Fruit fly (Drosophila melanogaster) whole organism, prepupa: ENCODE data around the gene Ir10a.

ENCODE experiments used
- Blimp-1 ChIP-seq: fragments of 200-800 bp; sonication (Bioruptor generic); optimal IDR thresholded peaks from 3 replicates; lab custom pipeline; 2017; ENCODE audit warnings: missing biosample characterization, missing genetic modification characterization, mild to moderate bottlenecking, moderate library complexity, missing genetic modification reagents
- CG10631 ChIP-seq: fragments of 200-800 bp; sonication (Bioruptor generic); optimal IDR thresholded peaks from 2 replicates; lab custom pipeline; 2016; ENCODE audit warnings: missing biosample characterization, missing genetic modification characterization
- CG10669 ChIP-seq: fragments of 200-800 bp; sonication (Bioruptor generic); optimal IDR thresholded peaks from 3 replicates; lab custom pipeline; 2018; ENCODE audit warnings: missing biosample characterization, mild to moderate bottlenecking, missing genetic modification characterization, moderate library complexity
- CG11294 ChIP-seq: fragments of 200-800 bp; sonication (Bioruptor generic); IDR thresholded peaks from 2 replicates; pipeline ENCODE4 v1.3.6; 2022; ENCODE audit warnings: missing biosample characterization, missing genetic modification characterization
- CG11762 ChIP-seq: fragments of 200-800 bp; sonication (Bioruptor generic); optimal IDR thresholded peaks from 3 replicates; lab custom pipeline; 2016; ENCODE audit warnings: missing biosample characterization, missing genetic modification characterization; ENCODE audit not compliant: insufficient read depth
- CG11902 ChIP-seq: fragments of 200-800 bp; sonication (Bioruptor generic); optimal IDR thresholded peaks from 3 replicates; lab custom pipeline; 2016; ENCODE audit warnings: missing biosample characterization, missing genetic modification characterization
- CG15336 ChIP-seq: fragments of 200-800 bp; sonication (Bioruptor generic); IDR thresholded peaks from 2 replicates; pipeline ENCODE4 v1.3.6; 2022; ENCODE audit warnings: missing biosample characterization, missing genetic modification characterization
- CG1621 ChIP-seq: fragments of 200-800 bp; sonication (Bioruptor generic); optimal IDR thresholded peaks from 3 replicates; lab custom pipeline; 2018; ENCODE audit warnings: missing biosample characterization, mild to moderate bottlenecking, missing genetic modification characterization
- CG16779 ChIP-seq: fragments of 200-800 bp; sonication (Bioruptor generic); optimal IDR thresholded peaks from 3 replicates; lab custom pipeline; 2017; ENCODE audit warnings: missing biosample characterization, mild to moderate bottlenecking, missing genetic modification characterization
- CG3032 ChIP-seq: fragments of 200-800 bp; optimal IDR thresholded peaks from 2 replicates; lab custom pipeline; 2019; ENCODE audit warnings: missing biosample characterization, mild to moderate bottlenecking, missing genetic modification characterization, moderate library complexity
- CG31627 ChIP-seq: fragments of 200-800 bp; sonication (Bioruptor generic); optimal IDR thresholded peaks from 3 replicates; lab custom pipeline; 2016; ENCODE audit warnings: missing biosample characterization, missing genetic modification characterization
- CG32006 ChIP-seq: fragments of 200-800 bp; sonication (Bioruptor generic); optimal IDR thresholded peaks from 3 replicates; lab custom pipeline; 2017; ENCODE audit warnings: missing biosample characterization, mild to moderate bottlenecking, missing genetic modification characterization
- CG34406 ChIP-seq: fragments of 200-800 bp; sonication (Bioruptor generic); optimal IDR thresholded peaks from 3 replicates; lab custom pipeline; 2016; ENCODE audit warnings: missing biosample characterization, missing genetic modification characterization
- CG4318 ChIP-seq: fragments of 200-800 bp; sonication (Bioruptor generic); optimal IDR thresholded peaks from 3 replicates; lab custom pipeline; 2017; ENCODE audit warnings: missing biosample characterization, mild to moderate bottlenecking, missing genetic modification characterization
- CG6163 ChIP-seq: fragments of 200-800 bp; sonication (Bioruptor generic); IDR thresholded peaks from 3 replicates; pipeline ENCODE4 v1.3.6; 2022; ENCODE audit warnings: missing biosample characterization, missing genetic modification characterization
- CG6276 ChIP-seq: fragments of 200-800 bp; sonication (Bioruptor generic); optimal IDR thresholded peaks from 2 replicates; lab custom pipeline; 2017; ENCODE audit warnings: missing biosample characterization, mild to moderate bottlenecking, missing genetic modification characterization
- CG6792 ChIP-seq: fragments of 200-800 bp; sonication (Bioruptor generic); optimal IDR thresholded peaks from 3 replicates; lab custom pipeline; 2016; ENCODE audit warnings: missing biosample characterization, missing genetic modification characterization
- CG6808 ChIP-seq: fragments of 200-800 bp; sonication (Bioruptor generic); optimal IDR thresholded peaks from 3 replicates; lab custom pipeline; 2017; ENCODE audit warnings: missing biosample characterization, missing genetic modification characterization, mild to moderate bottlenecking, moderate library complexity, missing genetic modification reagents
- CG6854 ChIP-seq: fragments of 200-800 bp; sonication (Bioruptor generic); optimal IDR thresholded peaks from 2 replicates; lab custom pipeline; 2017; ENCODE audit warnings: missing biosample characterization, mild to moderate bottlenecking, missing genetic modification characterization
- CG7368 ChIP-seq: fragments of 200-800 bp; sonication (Bioruptor generic); optimal IDR thresholded peaks from 3 replicates; lab custom pipeline; 2016; ENCODE audit warnings: missing biosample characterization, missing genetic modification characterization
- CG8119 ChIP-seq: fragments of 200-800 bp; sonication (Bioruptor generic); IDR thresholded peaks from 3 replicates; pipeline ENCODE4 v1.3.6; 2022; ENCODE audit warnings: missing biosample characterization, missing genetic modification characterization
- CG8319 ChIP-seq: fragments of 200-800 bp; sonication (Bioruptor generic); optimal IDR thresholded peaks from 3 replicates; lab custom pipeline; 2016; ENCODE audit warnings: missing biosample characterization, missing genetic modification characterization
- CG8632 ChIP-seq: fragments of 200-800 bp; sonication (Bioruptor generic); optimal IDR thresholded peaks from 3 replicates; lab custom pipeline; 2016; ENCODE audit warnings: missing biosample characterization, missing genetic modification characterization
- CG9139 ChIP-seq: fragments of 200-800 bp; sonication (Bioruptor generic); optimal IDR thresholded peaks from 3 replicates; lab custom pipeline; 2017; ENCODE audit warnings: missing biosample characterization, mild to moderate bottlenecking, missing genetic modification characterization
- Eip75B ChIP-seq: fragments of 200-800 bp; sonication (Bioruptor generic); optimal IDR thresholded peaks from 3 replicates; lab custom pipeline; 2016; ENCODE audit warnings: missing biosample characterization, missing genetic modification characterization
- Eip93F ChIP-seq: fragments of 200-800 bp; sonication (Bioruptor generic); optimal IDR thresholded peaks from 2 replicates; lab custom pipeline; 2016; ENCODE audit warnings: missing biosample characterization, mild to moderate bottlenecking, missing genetic modification characterization
- Ets21C ChIP-seq: fragments of 200-800 bp; sonication (Bioruptor generic); optimal IDR thresholded peaks from 3 replicates; lab custom pipeline; 2016; ENCODE audit warnings: missing biosample characterization, missing genetic modification characterization
- Ets96B ChIP-seq: fragments of 200-800 bp; optimal IDR thresholded peaks from 2 replicates; lab custom pipeline; 2019; ENCODE audit warnings: missing biosample characterization, mild to moderate bottlenecking, missing genetic modification characterization, moderate library complexity
- Hr38 ChIP-seq: sonication (Bioruptor generic); optimal IDR thresholded peaks from 2 replicates; lab custom pipeline; 2016; ENCODE audit warnings: missing biosample characterization, missing genetic modification characterization
- Hr39 ChIP-seq: fragments of 200-800 bp; sonication (Bioruptor generic); optimal IDR thresholded peaks from 2 replicates; lab custom pipeline; 2016; ENCODE audit warnings: missing biosample characterization, missing genetic modification characterization
- Hr4 ChIP-seq: fragments of 200-800 bp; sonication (Bioruptor generic); optimal IDR thresholded peaks from 3 replicates; lab custom pipeline; 2016; ENCODE audit warnings: missing biosample characterization, missing genetic modification characterization
- Lpt ChIP-seq: fragments of 200-800 bp; sonication (Bioruptor generic); optimal IDR thresholded peaks from 3 replicates; lab custom pipeline; 2016; ENCODE audit warnings: missing biosample characterization, missing genetic modification characterization
- Met ChIP-seq: fragments of 200-800 bp; sonication (Bioruptor generic); optimal IDR thresholded peaks from 3 replicates; lab custom pipeline; 2016; ENCODE audit warnings: missing biosample characterization, missing genetic modification characterization
- Smox ChIP-seq: fragments of 200-800 bp; sonication (Bioruptor generic); optimal IDR thresholded peaks from 3 replicates; lab custom pipeline; 2016; ENCODE audit warnings: missing biosample characterization, missing genetic modification characterization
- Sox102F ChIP-seq: fragments of 200-800 bp; sonication (Bioruptor generic); optimal IDR thresholded peaks from 2 replicates; lab custom pipeline; 2016; ENCODE audit warnings: missing biosample characterization, mild to moderate bottlenecking, missing genetic modification characterization
- Sox14 ChIP-seq: fragments of 200-800 bp; sonication (Bioruptor generic); optimal IDR thresholded peaks from 3 replicates; lab custom pipeline; 2016; ENCODE audit warnings: missing biosample characterization, missing genetic modification characterization
- Sox15 ChIP-seq: fragments of 200-800 bp; sonication (Bioruptor generic); optimal IDR thresholded peaks from 3 replicates; lab custom pipeline; 2016; ENCODE audit warnings: missing biosample characterization, missing genetic modification characterization
- achi ChIP-seq: fragments of 200-800 bp; sonication (Bioruptor generic); optimal IDR thresholded peaks from 3 replicates; lab custom pipeline; 2016; ENCODE audit warnings: missing biosample characterization, missing genetic modification characterization
- cyc ChIP-seq: fragments of 200-800 bp; sonication (Bioruptor generic); optimal IDR thresholded peaks from 3 replicates; lab custom pipeline; 2016; ENCODE audit warnings: missing biosample characterization, missing genetic modification characterization
- dsx ChIP-seq: fragments of 200-800 bp; optimal IDR thresholded peaks from 3 replicates; lab custom pipeline; 2019; ENCODE audit warnings: missing biosample characterization, mild to moderate bottlenecking, missing genetic modification characterization, moderate library complexity; ENCODE audit not compliant: poor library complexity, severe bottlenecking
- eg ChIP-seq: fragments of 200-800 bp; sonication (Bioruptor generic); IDR thresholded peaks from 3 replicates; pipeline ENCODE4 v1.3.6; 2022; ENCODE audit warnings: missing biosample characterization, missing genetic modification characterization
- esn ChIP-seq: fragments of 200-800 bp; sonication (Bioruptor generic); optimal IDR thresholded peaks from 2 replicates; lab custom pipeline; 2016; ENCODE audit warnings: missing biosample characterization, mild to moderate bottlenecking, missing genetic modification characterization, moderate library complexity
- fd59A ChIP-seq: fragments of 200-800 bp; sonication (Bioruptor generic); optimal IDR thresholded peaks from 2 replicates; lab custom pipeline; 2017; ENCODE audit warnings: missing biosample characterization, mild to moderate bottlenecking, missing genetic modification characterization, missing genetic modification reagents
- lz ChIP-seq: fragments of 200-800 bp; sonication (Bioruptor generic); optimal IDR thresholded peaks from 3 replicates; lab custom pipeline; 2016; ENCODE audit warnings: missing biosample characterization, missing genetic modification characterization
- net ChIP-seq: fragments of 200-800 bp; sonication (Bioruptor generic); optimal IDR thresholded peaks from 3 replicates; lab custom pipeline; 2016; ENCODE audit warnings: missing biosample characterization, missing genetic modification characterization
- pdm3 ChIP-seq: fragments of 200-800 bp; sonication (Bioruptor generic); optimal IDR thresholded peaks from 3 replicates; lab custom pipeline; 2016; ENCODE audit warnings: missing biosample characterization, missing genetic modification characterization
- salr ChIP-seq, 2 experiments: fragments of 200-800 bp; sonication (Bioruptor generic); optimal IDR thresholded peaks; 3 replicates each; lab custom pipeline; 2016 to 2018; ENCODE audit warnings: missing biosample characterization in 2 of 2, missing genetic modification characterization in 2 of 2, mild to moderate bottlenecking in 1 of 2
- spab ChIP-seq: fragments of 200-800 bp; sonication (Bioruptor generic); optimal IDR thresholded peaks from 2 replicates; lab custom pipeline; 2017; ENCODE audit warnings: missing biosample characterization, mild to moderate bottlenecking, missing genetic modification characterization, missing genetic modification reagents
- ss ChIP-seq, 2 experiments: fragments of 200-800 bp; sonication (Bioruptor generic); optimal IDR thresholded peaks; 2 replicates in 1 of 2; 3 replicates in 1 of 2; lab custom pipeline; 2017 to 2018; ENCODE audit warnings: mild to moderate bottlenecking in 2 of 2, missing biosample characterization in 2 of 2, missing genetic modification characterization in 2 of 2, moderate library complexity in 1 of 2
- svp ChIP-seq: fragments of 200-800 bp; sonication (Bioruptor generic); peaks from one replicate; lab custom pipeline; 2016; ENCODE audit warnings: missing biosample characterization, missing genetic modification characterization
- topi ChIP-seq: fragments of 200-800 bp; sonication (Bioruptor generic); optimal IDR thresholded peaks from 3 replicates; lab custom pipeline; 2016; ENCODE audit warnings: missing biosample characterization, missing genetic modification characterization
- vri ChIP-seq: fragments of 200-800 bp; sonication (Bioruptor generic); optimal IDR thresholded peaks from 3 replicates; lab custom pipeline; 2016; ENCODE audit warnings: missing biosample characterization, mild to moderate bottlenecking, missing genetic modification characterization

Gene Ir10a

DNA sequence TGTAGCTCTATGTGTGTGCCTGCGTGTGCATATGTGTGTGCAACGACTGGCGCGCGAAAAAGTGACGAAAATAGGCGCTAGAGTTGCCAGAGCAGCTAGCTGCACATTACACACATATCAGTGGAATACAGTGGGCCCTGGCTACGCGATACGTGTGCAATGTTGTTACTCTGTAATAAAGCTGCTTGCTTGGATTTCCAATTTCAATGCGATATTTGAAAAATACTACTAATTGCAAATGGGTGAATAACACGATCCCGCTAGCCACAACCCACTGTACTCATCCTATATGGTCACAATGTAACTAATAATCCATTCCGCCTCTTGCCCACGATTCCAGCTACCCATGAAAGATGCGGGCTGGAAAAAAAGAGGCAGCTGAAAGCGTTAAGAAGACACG is 40.3 kb upstream of the Ir10a start:
- TF ChIP-seq CG16779 (tag; lab: Kevin White, UChicago) (peak; percentile 89), topi (GFP tag; lab: Kevin White, UChicago) (peak; percentile 93), Sox15 (GFP tag; lab: Kevin White, UChicago) (peak; percentile 93), CG11294 (peak; percentile 96), Eip75B (GFP tag; lab: Kevin White, UChicago) (peak; percentile 92), CG1621 (tag; lab: Kevin White, UChicago) (peak; percentile 95), Lpt (GFP tag; lab: Kevin White, UChicago) (peak; percentile 95), Smox (GFP tag; lab: Kevin White, UChicago) (peak; percentile 91), CG10669 (GFP tag; lab: Kevin White, UChicago) (peak; percentile 93), CG6792 (GFP tag; lab: Kevin White, UChicago) (peak; percentile 95), CG11902 (GFP tag; lab: Kevin White, UChicago) (peak; percentile 93), CG6163 (GFP tag; lab: Robert Waterston, UW) (peak; percentile 98), dsx (GFP tag; lab: Kevin White, UChicago) (peak; percentile 94), CG15336 (GFP tag; lab: Robert Waterston, UW) (peak; percentile 98), CG9139 (GFP tag; lab: Kevin White, UChicago) (peak; percentile 77), CG6808 (GFP tag; lab: Kevin White, UChicago) (peak; percentile 90), Hr38 (GFP tag; lab: Kevin White, UChicago) (peak; percentile 92), salr (GFP tag; optimal IDR thresholded peaks at IDR 0.05; lab: Kevin White, UChicago) (peak; percentile 88 to 94), CG3032 (tag; lab: Kevin White, UChicago) (peak; percentile 90), cyc (peak; percentile 96), CG32006 (GFP tag; lab: Kevin White, UChicago) (peak; percentile 96), Blimp-1 (GFP tag; lab: Kevin White, UChicago) (peak; percentile 70), CG6854 (GFP tag; lab: Kevin White, UChicago) (peak; percentile 80), CG34406 (GFP tag; lab: Kevin White, UChicago) (peak; percentile 88), CG7368 (peak; percentile 95), Met (GFP tag; lab: Kevin White, UChicago) (peak; percentile 93), CG6276 (GFP tag; lab: Kevin White, UChicago) (peak; percentile 96), fd59A (peak; percentile 90), Sox102F (GFP tag; lab: Kevin White, UChicago) (peak; percentile 90), vri (GFP tag; lab: Kevin White, UChicago) (peak; percentile 81), pdm3 (GFP tag; lab: Kevin White, UChicago) (peak; percentile 96), CG31627 (GFP tag; lab: Kevin White, UChicago) (peak; percentile 94), Ets21C (GFP tag; lab: Kevin White, UChicago) (peak; percentile 90), CG4318 (GFP tag; lab: Kevin White, UChicago) (peak; percentile 92), net (peak; percentile 95), lz (GFP tag; lab: Kevin White, UChicago) (peak; percentile 95), spab (GFP tag; lab: Kevin White, UChicago) (peak; percentile 90), ss (GFP tag; optimal IDR thresholded peaks at IDR 0.05; lab: Kevin White, UChicago) (peak; percentile 83 to 93), CG11762 (GFP tag; lab: Kevin White, UChicago) (peak; percentile 93), CG8119 (peak; percentile 96), CG10631 (peak; percentile 94), esn (GFP tag; lab: Kevin White, UChicago) (peak; percentile 91), CG8319 (GFP tag; lab: Kevin White, UChicago) (peak; percentile 89), Hr39 (GFP tag; lab: Kevin White, UChicago) (peak; percentile 96), Sox14 (GFP tag; lab: Kevin White, UChicago) (peak; percentile 94), eg (GFP tag; lab: Robert Waterston, UW) (peak; percentile 99), achi (GFP tag; lab: Kevin White, UChicago) (peak; percentile 93), Eip93F (GFP tag; lab: Kevin White, UChicago) (no peak), Ets96B (tag; lab: Kevin White, UChicago) (peak; percentile 91), svp (GFP tag; lab: Kevin White, UChicago) (peak; percentile 94), Hr4 (peak; percentile 97), CG8632 (GFP tag; lab: Kevin White, UChicago) (peak; percentile 90)
